Worm (Caenorhabditis elegans): ENCODE measurements around the gene F47D12.3.

F47D12.3 gene

DNA sequence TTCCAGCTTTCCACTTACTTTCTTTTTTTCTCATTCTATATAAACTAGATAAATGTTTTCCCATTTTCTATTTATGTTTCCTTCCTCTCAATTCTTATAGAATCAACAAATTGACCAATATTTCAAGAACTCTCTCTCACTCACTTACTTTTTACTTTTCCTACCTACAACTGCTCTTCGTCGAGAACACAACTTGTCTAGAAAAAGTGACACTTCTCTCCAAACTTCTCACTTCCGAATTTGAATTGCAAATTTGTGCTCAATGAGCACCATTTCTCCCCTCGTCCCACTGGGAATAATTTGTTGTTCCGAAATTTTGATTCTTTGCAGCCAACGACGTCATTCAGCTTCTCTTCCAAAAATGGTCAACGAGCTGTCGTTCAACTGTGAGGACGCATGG is at the start of gene F47D12.3:
Gene F47D12.3, plus strand, starts transcription at position 331 of the 400 bp plus-strand sequence.
- no peak for TF ChIP-seq tbx-11 (GFP tag; IDR thresholded peaks at IDR 0.05)
- no peak for TF ChIP-seq ceh-13 (GFP tag; optimal IDR thresholded peaks at IDR 0.05)
- TF ChIP-seq tra-4 (tag; optimal IDR thresholded peaks at IDR 0.05): no peak
- TF ChIP-seq F13C5.2 (tag; optimal IDR thresholded peaks at IDR 0.05): no peak
- TF ChIP-seq aly-1 (tag; optimal IDR thresholded peaks at IDR 0.05): no peak
- TF ChIP-seq tbx-37 (GFP tag; conservative IDR thresholded peaks at IDR 0.05): no peak

DNA sequence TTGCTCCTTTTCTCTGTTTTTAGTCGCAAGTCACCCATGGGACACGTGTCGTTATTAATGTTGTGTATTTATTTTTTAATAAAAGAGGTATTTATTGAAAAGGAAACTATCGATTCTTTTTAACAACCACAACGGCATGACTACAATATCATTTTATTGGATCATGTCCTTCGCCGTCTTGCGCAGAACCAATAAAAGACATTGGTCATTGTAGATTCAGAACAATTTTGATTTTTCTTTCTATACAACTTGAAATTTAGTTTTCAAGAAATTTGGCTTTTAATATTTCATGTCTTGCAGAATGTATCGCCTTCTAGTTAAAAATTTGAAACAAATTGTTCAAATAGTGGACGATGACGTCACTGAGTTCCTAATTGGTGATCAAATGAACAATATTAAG is 46.8 kb upstream of the F47D12.3 start, which contains the start of gene amdh-1:
Gene amdh-1, plus strand, starts transcription at position 301 of the 400 bp plus-strand sequence.
- TF ChIP-seq aly-1 (tag; optimal IDR thresholded peaks at IDR 0.05) (no peak), tbx-11 (GFP tag; IDR thresholded peaks at IDR 0.05) (no peak), ceh-13 (GFP tag; optimal IDR thresholded peaks at IDR 0.05) (no peak), pes-1 (GFP tag; IDR thresholded peaks at IDR 0.05) (no peak), ama-1 (optimal IDR thresholded peaks at IDR 0.05) (no peak), sea-1 (GFP tag; conservative IDR thresholded peaks at IDR 0.05) (no peak), B0310.2 (tag; optimal IDR thresholded peaks at IDR 0.05) (no peak), flt-1 (GFP tag; IDR thresholded peaks at IDR 0.05) (no peak), hmg-4 (GFP tag; optimal IDR thresholded peaks at IDR 0.05) (no peak), ets-7 (tag; optimal IDR thresholded peaks at IDR 0.05) (no peak), hmbx-1 (tag; optimal IDR thresholded peaks at IDR 0.05) (no peak)

DNA sequence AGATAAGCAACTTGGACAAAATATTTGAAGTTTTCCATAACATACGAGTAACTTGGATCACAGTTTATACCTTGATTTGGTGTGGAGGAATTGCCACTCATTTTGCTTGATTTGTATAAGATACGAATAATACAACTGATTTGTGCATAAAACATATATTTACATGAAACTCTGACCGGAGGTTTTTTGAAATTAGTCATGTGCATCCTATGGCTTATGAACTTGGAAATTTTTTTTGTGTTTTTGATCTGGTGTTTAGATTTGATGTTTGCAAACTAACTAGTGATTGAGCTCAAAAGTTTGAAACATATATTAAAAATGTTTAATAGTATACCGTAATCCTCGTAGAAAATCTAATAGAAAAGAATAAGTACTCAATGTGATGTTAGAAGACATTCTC is 43.5 kb upstream of the F47D12.3 start, which contains the start of gene srg-8:
Gene srg-8, minus strand, starts transcription at position 101 of the 400 bp plus-strand sequence.
- TF ChIP-seq hmg-4 (GFP tag; optimal IDR thresholded peaks at IDR 0.05) (no peak), aly-1 (tag; optimal IDR thresholded peaks at IDR 0.05) (no peak), flt-1 (GFP tag; IDR thresholded peaks at IDR 0.05) (no peak), ceh-13 (GFP tag; optimal IDR thresholded peaks at IDR 0.05) (no peak), tra-4 (tag; optimal IDR thresholded peaks at IDR 0.05) (no peak), sea-1 (GFP tag; conservative IDR thresholded peaks at IDR 0.05) (no peak), hmbx-1 (tag; optimal IDR thresholded peaks at IDR 0.05) (no peak), hnd-1 (tag; optimal IDR thresholded peaks at IDR 0.05) (no peak)

DNA sequence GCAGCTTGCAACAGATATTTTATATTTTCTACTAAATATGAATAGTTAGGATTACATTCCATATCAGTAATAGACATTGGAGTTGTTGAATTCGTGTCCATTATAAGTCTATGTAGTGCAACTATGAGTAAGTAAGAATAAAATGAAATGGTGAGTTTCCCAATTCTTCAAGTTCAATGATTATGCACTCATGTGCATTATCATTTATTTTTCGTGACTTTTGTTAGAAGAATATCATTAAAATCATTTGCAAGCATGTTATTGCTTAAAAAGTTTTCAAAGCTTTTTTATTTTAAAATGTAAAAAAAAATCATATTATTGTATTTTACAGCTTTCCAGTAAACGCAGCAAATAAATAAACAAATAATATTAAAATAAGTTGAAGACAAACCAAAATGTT is 41.6 kb upstream of the F47D12.3 start, which contains the start of gene srg-9:
Gene srg-9, minus strand, starts transcription at position 101 of the 400 bp plus-strand sequence.
- TF ChIP-seq ets-7 (tag; optimal IDR thresholded peaks at IDR 0.05) (no peak), ceh-36 (tag; optimal IDR thresholded peaks at IDR 0.05) (no peak), B0310.2 (tag; optimal IDR thresholded peaks at IDR 0.05) (no peak), hmg-4 (GFP tag; optimal IDR thresholded peaks at IDR 0.05) (no peak), pes-1 (GFP tag; IDR thresholded peaks at IDR 0.05) (no peak), tbx-37 (GFP tag; conservative IDR thresholded peaks at IDR 0.05) (no peak), ceh-13 (GFP tag; optimal IDR thresholded peaks at IDR 0.05) (no peak), F13C5.2 (tag; optimal IDR thresholded peaks at IDR 0.05) (no peak), tbx-11 (GFP tag; IDR thresholded peaks at IDR 0.05) (no peak)

DNA sequence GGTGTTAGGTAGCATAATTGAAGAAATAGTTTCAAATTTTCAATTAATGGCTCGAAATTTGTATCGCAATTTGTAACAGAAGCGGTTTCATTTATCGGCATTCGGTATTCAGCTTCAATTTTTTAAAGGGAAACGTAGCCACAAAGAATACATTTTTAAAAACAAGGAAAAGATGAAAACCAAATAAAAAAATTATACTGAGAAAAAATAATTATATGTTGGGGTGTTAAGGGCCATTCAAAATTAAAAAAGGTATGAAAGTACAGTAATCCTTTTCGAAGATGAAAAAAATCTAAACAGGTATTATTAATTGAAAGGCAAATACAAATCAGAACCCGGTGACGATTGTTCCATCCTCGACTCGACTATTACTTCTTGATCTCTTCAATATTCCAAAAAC is 40.0 kb upstream of the F47D12.3 start, which contains the start of gene srg-1:
Gene srg-1, minus strand, starts transcription at position 101 of the 400 bp plus-strand sequence.
- TF ChIP-seq hmbx-1 (tag; optimal IDR thresholded peaks at IDR 0.05) (no peak), ceh-13 (GFP tag; optimal IDR thresholded peaks at IDR 0.05) (no peak), tbx-37 (GFP tag; conservative IDR thresholded peaks at IDR 0.05) (no peak), sea-1 (GFP tag; conservative IDR thresholded peaks at IDR 0.05) (no peak), F13C5.2 (tag; optimal IDR thresholded peaks at IDR 0.05) (no peak), pes-1 (GFP tag; IDR thresholded peaks at IDR 0.05) (no peak), scrt-1 (GFP tag; IDR thresholded peaks at IDR 0.05) (no peak), tra-4 (tag; optimal IDR thresholded peaks at IDR 0.05) (no peak), aly-1 (tag; optimal IDR thresholded peaks at IDR 0.05) (no peak), tbx-11 (GFP tag; IDR thresholded peaks at IDR 0.05) (no peak)

DNA sequence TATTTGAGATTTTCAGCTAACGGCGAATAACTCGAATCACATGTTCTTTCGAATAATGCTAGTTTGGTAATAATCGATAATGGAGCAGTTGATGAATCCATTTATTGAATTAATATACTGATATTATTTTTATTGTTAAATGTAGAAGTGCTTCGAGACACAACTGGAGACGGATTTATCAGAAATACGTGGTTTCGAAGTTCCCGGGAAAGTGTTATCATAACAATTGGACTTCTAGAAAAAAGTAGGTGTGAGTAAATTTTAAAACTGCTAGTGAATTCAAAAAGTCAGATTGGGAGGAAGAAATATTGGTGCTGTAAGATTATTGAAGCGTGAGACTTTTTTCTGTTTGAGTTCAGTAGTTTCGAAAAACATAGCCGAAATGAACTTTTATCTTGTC is 38.1 kb upstream of the F47D12.3 start, which contains the start of gene srg-2:
Gene srg-2, minus strand, starts transcription at position 101 of the 400 bp plus-strand sequence.
- TF ChIP-seq B0310.2 (tag; optimal IDR thresholded peaks at IDR 0.05): no peak
- no peak for TF ChIP-seq hmbx-1 (tag; optimal IDR thresholded peaks at IDR 0.05)
- no peak for TF ChIP-seq tra-4 (tag; optimal IDR thresholded peaks at IDR 0.05)
- TF ChIP-seq hmg-4 (GFP tag; optimal IDR thresholded peaks at IDR 0.05): no peak
- no peak for TF ChIP-seq F13C5.2 (tag; optimal IDR thresholded peaks at IDR 0.05)
- TF ChIP-seq hnd-1 (tag; optimal IDR thresholded peaks at IDR 0.05): no peak
- no peak for TF ChIP-seq ama-1 (optimal IDR thresholded peaks at IDR 0.05)
- TF ChIP-seq pes-1 (GFP tag; IDR thresholded peaks at IDR 0.05): no peak
- no peak for TF ChIP-seq flt-1 (GFP tag; IDR thresholded peaks at IDR 0.05)
- TF ChIP-seq sea-1 (GFP tag; conservative IDR thresholded peaks at IDR 0.05): no peak
- TF ChIP-seq aly-1 (tag; optimal IDR thresholded peaks at IDR 0.05): no peak
- TF ChIP-seq scrt-1 (GFP tag; IDR thresholded peaks at IDR 0.05): no peak
- TF ChIP-seq ets-7 (tag; optimal IDR thresholded peaks at IDR 0.05): no peak

DNA sequence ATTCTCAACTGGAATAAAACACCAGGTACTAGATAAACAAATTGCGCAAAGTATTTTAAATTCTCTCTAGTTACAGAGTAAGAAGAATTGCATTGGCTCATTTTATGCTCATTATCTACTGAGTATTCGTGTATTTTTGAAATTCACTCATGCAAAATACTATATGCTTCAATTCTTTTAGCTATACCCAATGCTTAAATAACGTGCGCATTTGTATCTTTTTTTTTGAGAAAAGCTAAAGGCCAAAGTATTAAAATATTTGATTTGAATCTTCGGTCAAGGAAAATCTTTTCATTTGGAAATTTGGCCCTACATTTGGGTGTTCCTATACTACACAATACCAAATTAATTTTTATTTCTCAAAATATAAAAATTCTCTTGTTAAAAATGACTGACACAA is 36.3 kb upstream of the F47D12.3 start, which contains the start of gene srg-4:
Gene srg-4, minus strand, starts transcription at position 101 of the 400 bp plus-strand sequence.
- TF ChIP-seq F13C5.2 (tag; optimal IDR thresholded peaks at IDR 0.05) (no peak), scrt-1 (GFP tag; IDR thresholded peaks at IDR 0.05) (no peak), aly-1 (tag; optimal IDR thresholded peaks at IDR 0.05) (no peak), flt-1 (GFP tag; IDR thresholded peaks at IDR 0.05) (no peak), ama-1 (optimal IDR thresholded peaks at IDR 0.05) (no peak), ceh-13 (GFP tag; optimal IDR thresholded peaks at IDR 0.05) (no peak), ceh-36 (tag; optimal IDR thresholded peaks at IDR 0.05) (no peak), hmg-4 (GFP tag; optimal IDR thresholded peaks at IDR 0.05) (no peak), tbx-11 (GFP tag; IDR thresholded peaks at IDR 0.05) (no peak), hmbx-1 (tag; optimal IDR thresholded peaks at IDR 0.05) (no peak), tbx-37 (GFP tag; conservative IDR thresholded peaks at IDR 0.05) (no peak), pes-1 (GFP tag; IDR thresholded peaks at IDR 0.05) (no peak)

DNA sequence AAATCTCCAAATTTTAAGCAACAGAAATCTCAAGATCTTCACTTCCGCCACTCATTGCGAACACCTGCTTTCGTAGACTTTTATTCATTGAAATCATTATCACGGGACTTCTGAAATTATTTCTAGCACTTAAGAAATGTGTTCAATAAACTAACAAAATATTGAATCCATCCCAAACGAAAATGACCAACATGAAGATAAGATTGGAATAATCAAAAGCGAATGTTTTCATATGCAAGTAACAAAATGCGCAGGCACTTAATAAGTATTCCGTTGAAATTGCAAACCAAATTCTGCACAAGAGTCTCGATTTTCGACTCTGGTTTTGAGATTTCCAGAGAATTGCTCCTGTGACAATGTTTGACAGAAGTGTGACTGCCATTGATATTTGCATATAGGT is 33.8 kb upstream of the F47D12.3 start, which contains the start of gene srg-5:
Gene srg-5, minus strand, starts transcription at position 101 of the 400 bp plus-strand sequence.
- TF ChIP-seq tbx-37 (GFP tag; conservative IDR thresholded peaks at IDR 0.05) (no peak), pes-1 (GFP tag; IDR thresholded peaks at IDR 0.05) (no peak), tbx-11 (GFP tag; IDR thresholded peaks at IDR 0.05) (no peak)
